Fruit fly (Drosophila melanogaster): ENCODE data around the gene CG1074.
A peak's percentile ranks its signal among the peaks of the same experiment; 100 is the strongest.

The CG1074 gene

DNA sequence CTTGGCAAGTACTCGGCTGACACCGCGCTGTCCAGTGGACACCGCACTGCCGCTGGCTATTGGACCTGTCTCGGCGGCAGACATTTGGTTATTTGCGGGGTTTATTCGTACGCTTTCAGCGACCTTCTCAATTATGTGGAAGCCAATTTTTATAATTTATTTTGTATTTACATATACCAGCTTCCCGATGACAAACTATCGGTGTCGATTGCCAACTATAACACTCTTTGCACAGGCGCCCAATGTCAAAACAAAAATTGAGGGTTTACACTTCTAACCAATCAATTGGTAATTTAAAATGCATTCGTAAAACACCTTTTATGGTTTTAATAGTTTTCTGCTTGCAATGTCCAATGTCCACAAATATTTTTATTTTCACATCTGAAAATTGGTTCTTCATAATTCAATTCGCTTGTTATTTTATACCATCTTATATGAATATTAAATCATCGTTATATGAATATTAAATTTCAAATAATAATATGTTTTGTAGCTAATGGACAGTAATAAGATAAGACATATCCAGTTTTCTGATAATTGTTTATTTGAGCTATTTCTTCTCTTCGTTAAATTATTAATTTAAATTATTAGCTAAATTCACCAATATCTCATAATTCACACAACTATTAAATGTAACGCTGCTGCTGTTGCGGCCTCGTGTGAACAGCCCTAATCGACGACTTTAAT lies 33.8 kb upstream of the CG1074 start (continued):
- TF ChIP-seq CG16779 (tag; optimal IDR thresholded peaks at IDR 0.05) (no peak), pdm3 (GFP tag; optimal IDR thresholded peaks at IDR 0.05) (peak; percentile 40), Hr39 (GFP tag; optimal IDR thresholded peaks at IDR 0.05) (peak; percentile 30), eg (GFP tag; IDR thresholded peaks at IDR 0.05) (peak; percentile 23; the same call in 1 of the 3 replicates), net (GFP tag; optimal IDR thresholded peaks at IDR 0.05) (no peak), topi (GFP tag; optimal IDR thresholded peaks at IDR 0.05) (peak; percentile 5), CG10631 (GFP tag; optimal IDR thresholded peaks at IDR 0.05) (peak; percentile 14), CG3032 (tag; optimal IDR thresholded peaks at IDR 0.05) (peak; percentile 40), CG6854 (GFP tag; optimal IDR thresholded peaks at IDR 0.05) (no peak)

DNA sequence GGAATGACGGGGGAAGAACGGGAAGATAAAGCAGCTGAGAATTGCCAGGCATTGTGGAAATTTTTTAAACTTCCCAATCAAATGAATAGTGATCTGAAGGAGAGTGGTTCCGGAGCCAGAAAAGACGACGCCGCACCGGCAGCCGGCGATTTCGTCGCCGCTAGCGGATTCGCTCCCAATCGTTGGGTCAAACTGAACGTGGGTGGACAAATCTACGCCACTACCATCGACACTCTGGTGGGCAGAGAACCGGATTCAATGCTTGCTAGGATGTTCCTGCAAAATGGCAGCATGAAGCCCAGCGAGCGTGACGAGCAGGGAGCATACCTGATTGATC lies 33.3 kb upstream of the CG1074 start, which contains the start of gene CG14647:
CG14647 (plus strand) TSS at position 14 of the 337 bp plus-strand sequence.
- TF ChIP-seq lz (GFP tag; optimal IDR thresholded peaks at IDR 0.05) (no peak), CG1621 (tag; optimal IDR thresholded peaks at IDR 0.05) (no peak), topi (GFP tag; optimal IDR thresholded peaks at IDR 0.05) (no peak), CG11294 (GFP tag; IDR thresholded peaks at IDR 0.05) (no peak), eg (GFP tag; IDR thresholded peaks at IDR 0.05) (no peak), ss (GFP tag; optimal IDR thresholded peaks at IDR 0.05) (no peak), Sox102F (GFP tag; optimal IDR thresholded peaks at IDR 0.05) (no peak), cyc (GFP tag; optimal IDR thresholded peaks at IDR 0.05) (no peak), CG16779 (tag; optimal IDR thresholded peaks at IDR 0.05) (no peak), CG10669 (GFP tag; optimal IDR thresholded peaks at IDR 0.05) (no peak), Hr39 (GFP tag; optimal IDR thresholded peaks at IDR 0.05) (no peak), CG11762 (GFP tag; optimal IDR thresholded peaks at IDR 0.05; ENCODE audit: insufficient read depth) (no peak), CG9139 (GFP tag; optimal IDR thresholded peaks at IDR 0.05) (no peak), fd59A (GFP tag; optimal IDR thresholded peaks at IDR 0.05) (no peak), Eip93F (GFP tag; optimal IDR thresholded peaks at IDR 0.05) (no peak), CG34406 (GFP tag; optimal IDR thresholded peaks at IDR 0.05) (no peak), Sox14 (GFP tag; optimal IDR thresholded peaks at IDR 0.05) (no peak)

DNA sequence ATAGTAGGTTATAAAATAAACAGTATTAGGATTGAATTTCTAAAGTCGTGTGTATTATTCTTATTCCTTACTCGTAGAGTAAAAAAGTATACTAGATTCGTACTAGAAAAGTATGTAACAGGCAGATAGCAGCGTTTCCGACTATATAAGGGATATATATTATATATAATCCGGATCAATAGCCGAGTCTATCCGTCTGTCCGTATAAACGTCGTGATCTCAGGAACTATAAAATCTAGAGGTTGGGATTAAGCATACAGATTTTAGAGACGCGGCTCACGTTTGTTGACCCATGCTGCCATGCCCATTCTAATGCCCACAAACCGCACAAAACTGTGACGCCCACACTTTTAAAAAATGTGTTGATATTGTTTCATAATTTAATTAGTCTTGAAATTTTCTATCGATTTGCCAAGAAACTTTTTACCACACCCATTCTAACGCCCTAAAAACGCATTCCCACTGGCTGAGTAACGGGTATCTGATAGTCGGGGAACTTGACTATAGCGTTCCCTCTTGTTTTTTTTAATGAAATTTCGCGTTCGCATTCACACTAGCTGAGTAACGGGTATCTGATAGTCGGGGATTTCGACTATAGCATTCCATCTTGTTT lies 31.7 kb upstream of the CG1074 start, which contains the start of gene CG9853:
CG9853 (minus strand) TSS at position 51 of the 613 bp plus-strand sequence.
- TF ChIP-seq CG9139 (GFP tag; optimal IDR thresholded peaks at IDR 0.05), result no peak

DNA sequence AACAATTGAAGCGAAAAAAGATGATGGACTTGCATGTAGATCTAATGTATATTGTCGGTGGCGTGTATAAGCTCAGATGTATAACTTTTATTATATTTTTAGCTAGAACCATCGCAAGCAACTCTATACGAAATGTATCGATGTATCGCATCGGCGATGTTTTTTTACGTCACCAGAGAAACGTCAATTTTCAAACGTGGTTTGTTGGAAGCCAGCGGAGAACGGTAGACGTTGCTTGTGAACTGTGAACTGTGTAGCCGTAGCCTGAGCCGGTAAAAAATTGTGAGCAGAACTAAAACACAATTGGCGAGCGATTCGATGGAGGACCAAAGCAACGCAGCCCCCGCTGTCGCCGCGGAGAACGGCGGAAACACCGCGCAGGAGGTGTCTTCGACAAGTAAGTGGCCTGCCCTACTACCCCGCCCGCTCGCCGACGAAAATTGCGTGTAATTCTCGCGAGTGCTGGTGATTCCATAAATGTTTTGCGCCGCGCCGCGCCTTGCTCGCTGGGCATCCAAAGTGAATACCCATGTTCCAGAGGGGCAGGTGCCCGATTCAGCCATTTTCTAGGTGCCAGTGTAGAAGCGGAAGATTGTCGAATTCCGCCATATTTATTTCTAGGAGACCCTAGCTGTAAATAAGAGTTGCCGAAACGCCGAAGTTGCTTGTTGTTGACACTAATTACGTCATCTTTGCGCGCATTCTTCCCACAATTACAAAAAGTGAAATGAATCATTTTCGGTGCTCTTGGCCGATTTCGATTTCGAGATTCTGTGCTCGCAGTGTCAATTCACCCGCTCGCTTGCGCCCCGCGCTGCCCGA lies 30.7 kb upstream of the CG1074 start, which contains the start of gene lost:
lost (plus strand) TSS at position 193 of the 822 bp plus-strand sequence.
- peak; percentile 92 for TF ChIP-seq svp (GFP tag)
- TF ChIP-seq CG8319 (GFP tag; optimal IDR thresholded peaks at IDR 0.05), result no peak
- no peak for TF ChIP-seq CG6808 (GFP tag; optimal IDR thresholded peaks at IDR 0.05)
- no peak for TF ChIP-seq cyc (GFP tag; optimal IDR thresholded peaks at IDR 0.05)
- TF ChIP-seq topi (GFP tag; optimal IDR thresholded peaks at IDR 0.05), result peak; percentile 22
- TF ChIP-seq CG4318 (GFP tag; optimal IDR thresholded peaks at IDR 0.05), result no peak
- TF ChIP-seq net (GFP tag; optimal IDR thresholded peaks at IDR 0.05), result no peak
- TF ChIP-seq Ets96B (tag; optimal IDR thresholded peaks at IDR 0.05), result no peak
- no peak for TF ChIP-seq CG7368 (GFP tag; optimal IDR thresholded peaks at IDR 0.05)
- TF ChIP-seq Hr38 (GFP tag; optimal IDR thresholded peaks at IDR 0.05), result no peak
- TF ChIP-seq fkh (GFP tag; optimal IDR thresholded peaks at IDR 0.05), result peak; percentile 64
- TF ChIP-seq CG11294 (GFP tag; IDR thresholded peaks at IDR 0.05), result no peak
- no peak for TF ChIP-seq Smox (GFP tag; optimal IDR thresholded peaks at IDR 0.05)
- TF ChIP-seq CG9139 (GFP tag; optimal IDR thresholded peaks at IDR 0.05), result peak; percentile 7
- TF ChIP-seq CG6163 (GFP tag; IDR thresholded peaks at IDR 0.05), result peak; percentile 59; the same call in 2 of the 3 replicates
- no peak for TF ChIP-seq Sox14 (GFP tag; optimal IDR thresholded peaks at IDR 0.05)
- TF ChIP-seq Eip78C (GFP tag), result peak; percentile 65
- peak; percentile 27 for TF ChIP-seq CG1621 (tag; optimal IDR thresholded peaks at IDR 0.05)
- TF ChIP-seq CG6854 (GFP tag; optimal IDR thresholded peaks at IDR 0.05), result no peak
- no peak for TF ChIP-seq OdsH (GFP tag; optimal IDR thresholded peaks at IDR 0.05)
- peak; percentile 21 for TF ChIP-seq CG10631 (GFP tag; optimal IDR thresholded peaks at IDR 0.05)
- peak; percentile 99 for TF ChIP-seq achi (GFP tag; optimal IDR thresholded peaks at IDR 0.05)
- TF ChIP-seq salr (GFP tag; optimal IDR thresholded peaks at IDR 0.05), result no peak
- 0 out of 3 replicates have a peak, but pooled peaks have one; percentile 27 for TF ChIP-seq CG8119 (GFP tag; IDR thresholded peaks at IDR 0.05)
- peak; percentile 49 for TF ChIP-seq dsx (GFP tag; optimal IDR thresholded peaks at IDR 0.05; ENCODE audit: poor library complexity, severe bottlenecking)
- TF ChIP-seq pdm3 (GFP tag; optimal IDR thresholded peaks at IDR 0.05), result no peak
- no peak for TF ChIP-seq ss (GFP tag; optimal IDR thresholded peaks at IDR 0.05)
- TF ChIP-seq Blimp-1 (GFP tag; optimal IDR thresholded peaks at IDR 0.05), result no peak
- TF ChIP-seq CG3032 (tag; optimal IDR thresholded peaks at IDR 0.05), result no peak
- peak; percentile 26 for TF ChIP-seq Met (GFP tag; optimal IDR thresholded peaks at IDR 0.05)

Data from whole organism, prepupa.